Fruit fly (Drosophila melanogaster) S2 (cell line): ENCODE measurements around the gene cana.

Source experiments
- CG8478 ChIP-seq: fragments of >200 bp; optimal IDR thresholded peaks from 2 replicates; lab custom pipeline; 2018
- CTCF ChIP-seq, 2 experiments: fragments of >200 bp; optimal IDR thresholded peaks; 2 replicates each; lab custom pipeline; 2018

DNA sequence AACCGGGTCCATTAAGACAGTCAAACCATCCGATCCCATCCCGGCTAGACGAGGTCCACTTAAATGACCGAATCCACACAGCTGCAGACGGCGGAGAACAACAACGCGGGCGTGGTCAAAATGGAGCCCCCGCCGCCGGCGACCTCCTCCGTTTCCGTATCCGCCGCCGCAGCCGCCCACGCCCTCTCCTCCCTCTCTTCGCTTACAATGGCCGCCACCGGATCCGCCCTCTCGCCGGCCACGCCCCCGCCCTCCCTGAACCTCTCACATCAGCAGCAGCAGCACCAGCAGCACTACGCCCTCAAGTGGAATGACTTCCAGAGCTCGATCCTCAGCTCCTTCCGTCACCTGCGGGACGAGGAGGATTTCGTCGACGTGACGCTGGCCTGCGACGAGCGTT is 34.0 kb upstream of the cana start:
- TF ChIP-seq CTCF (optimal IDR thresholded peaks at IDR 0.05; lab: Kevin White, UChicago) (no peak), CG8478 (lab: Kevin White, UChicago) (no peak)
